Fruit fly (Drosophila melanogaster) whole organism, prepupa: Measurements from ENCODE around the gene CG31445.

Source experiments
- Ets96B ChIP-seq: fragments of 200-800 bp; optimal IDR thresholded peaks from 2 replicates; lab custom pipeline; 2019; ENCODE audit warnings: missing biosample characterization, mild to moderate bottlenecking, missing genetic modification characterization, moderate library complexity
- Hr39 ChIP-seq: fragments of 200-800 bp; sonication (Bioruptor generic); optimal IDR thresholded peaks from 2 replicates; lab custom pipeline; 2016; ENCODE audit warnings: missing biosample characterization, missing genetic modification characterization

DNA sequence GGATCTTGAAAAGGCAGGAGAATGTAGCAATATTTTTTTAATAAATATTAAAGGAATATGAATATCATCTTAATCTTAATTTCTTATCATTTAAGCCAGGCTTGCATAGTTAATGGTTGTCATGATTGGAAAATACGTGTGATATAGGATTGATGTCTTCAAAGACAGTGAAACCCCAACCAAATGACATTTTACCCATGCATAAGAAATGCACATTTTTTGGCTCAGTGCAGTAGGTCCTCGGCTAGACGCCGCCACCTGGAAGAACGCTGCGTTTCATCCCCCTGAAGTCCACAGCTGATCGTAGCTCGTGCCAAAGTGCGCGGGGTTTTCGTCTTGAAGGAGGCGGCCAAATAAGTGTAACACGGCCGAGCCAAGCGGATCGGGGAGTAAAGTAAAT lies 22.0 kb upstream of the CG31445 start:
- TF ChIP-seq Ets96B (tag; lab: Kevin White, UChicago) (no peak), Hr39 (GFP tag; lab: Kevin White, UChicago) (no peak)
